Worm (Caenorhabditis elegans): Measurements from ENCODE around the gene abu-10.

Gene abu-10

ce11 chrX:3829605-3830004 is 31.6 kb downstream of the abu-10 start (continued):
- peak; percentile 10 for TF ChIP-seq tbp1 (GFP tag; optimal IDR thresholded peaks at IDR 0.05)
- TF ChIP-seq pha-4 (tag; optimal IDR thresholded peaks at IDR 0.05) = peak; percentile 34
- no peak for TF ChIP-seq bed-1 (GFP tag; IDR thresholded peaks at IDR 0.05)
- TF ChIP-seq akir-1 (GFP tag; optimal IDR thresholded peaks at IDR 0.05) = no peak
- TF ChIP-seq dox-1 (GFP tag; IDR thresholded peaks at IDR 0.05) = 0 out of 2 replicates have a peak, but pooled peaks have one; percentile 16
- TF ChIP-seq cebp-1 (GFP tag; IDR thresholded peaks at IDR 0.05) = no peak
- peak; percentile 20 for TF ChIP-seq cebp-1 (tag; optimal IDR thresholded peaks at IDR 0.05)
- no peak for TF ChIP-seq nhr-27 (tag; optimal IDR thresholded peaks at IDR 0.05)
- TF ChIP-seq mcd-1 (GFP tag; IDR thresholded peaks at IDR 0.05) = no peak
- no peak for TF ChIP-seq D2030.7 (GFP tag; IDR thresholded peaks at IDR 0.05)
- TF ChIP-seq ets-4 (GFP tag; optimal IDR thresholded peaks at IDR 0.05) = peak; percentile 9
- no peak for TF ChIP-seq F49E8.2 (tag; optimal IDR thresholded peaks at IDR 0.05; ENCODE audit: insufficient read depth)
- TF ChIP-seq madf-8 (GFP tag; conservative IDR thresholded peaks at IDR 0.05) = no peak
- no peak for TF ChIP-seq aptf-3 (GFP tag; IDR thresholded peaks at IDR 0.05)
- TF ChIP-seq F57A8.1 (GFP tag; optimal IDR thresholded peaks at IDR 0.05) = no peak
- TF ChIP-seq snpc-1.3 (tag; optimal IDR thresholded peaks at IDR 0.05; ENCODE audit: insufficient read depth) = no peak
- TF ChIP-seq ceh-100 (GFP tag; IDR thresholded peaks at IDR 0.05) = no peak
- TF ChIP-seq K12H6.12 (tag; optimal IDR thresholded peaks at IDR 0.05) = no peak
- TF ChIP-seq lsy-27 (tag; optimal IDR thresholded peaks at IDR 0.05; ENCODE audit: borderline replicate concordance, insufficient read depth) = no peak
- no peak for TF ChIP-seq ZK185.1 (tag; optimal IDR thresholded peaks at IDR 0.05; ENCODE audit: poor library complexity, severe bottlenecking)
- no peak for TF ChIP-seq mxl-1 (tag; optimal IDR thresholded peaks at IDR 0.05)
- no peak for TF ChIP-seq B0019.2 (GFP tag; conservative IDR thresholded peaks at IDR 0.05)
- no peak for TF ChIP-seq Y56A3A.18 (GFP tag; IDR thresholded peaks at IDR 0.05)
- no peak for TF ChIP-seq F52B5.7 (tag; optimal IDR thresholded peaks at IDR 0.05)
- no peak for TF ChIP-seq nhr-179 (tag; optimal IDR thresholded peaks at IDR 0.05)
- no peak for TF ChIP-seq ceh-79 (tag; optimal IDR thresholded peaks at IDR 0.05)

DNA sequence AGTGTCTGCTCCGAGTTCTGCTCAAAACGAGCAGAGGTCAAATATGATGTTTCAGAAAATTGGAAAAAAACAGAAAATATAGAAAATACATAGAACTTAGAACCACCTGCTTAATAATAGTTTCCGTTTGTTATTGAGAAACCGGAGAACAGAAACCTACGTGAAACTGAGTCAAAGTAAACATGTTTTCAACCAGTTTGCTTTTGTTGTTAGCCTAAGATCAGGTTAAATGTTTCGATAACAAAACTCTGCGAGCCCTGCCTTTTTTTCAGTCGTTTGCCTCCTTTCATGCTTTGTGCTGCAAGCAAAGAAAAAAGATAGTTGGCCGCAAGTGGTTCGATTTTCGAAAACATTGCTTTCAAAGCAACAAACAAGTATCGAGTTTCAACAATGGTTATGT is 32.9 kb downstream of the abu-10 start:
- TF ChIP-seq hsf-1 (GFP tag; IDR thresholded peaks at IDR 0.05) (no peak), ztf-3 (GFP tag; optimal IDR thresholded peaks at IDR 0.05) (no peak), attf-6 (GFP tag; IDR thresholded peaks at IDR 0.05) (no peak), F49E8.2 (tag; optimal IDR thresholded peaks at IDR 0.05; ENCODE audit: insufficient read depth) (no peak), K12H6.12 (tag; optimal IDR thresholded peaks at IDR 0.05) (no peak), ztf-25 (GFP tag; IDR thresholded peaks at IDR 0.05) (no peak), chd-7 (tag; optimal IDR thresholded peaks at IDR 0.05) (no peak), tbp1 (GFP tag; optimal IDR thresholded peaks at IDR 0.05) (no peak), let-607 (tag; optimal IDR thresholded peaks at IDR 0.05) (no peak), C17E4.6 (GFP tag; IDR thresholded peaks at IDR 0.05) (no peak), pha-4 (tag; optimal IDR thresholded peaks at IDR 0.05) (no peak), ama-1 (optimal IDR thresholded peaks at IDR 0.05) (no peak), ama-1 (GFP tag; optimal IDR thresholded peaks at IDR 0.05) (no peak), sptf-2 (GFP tag; optimal IDR thresholded peaks at IDR 0.05) (no peak), tlf-1 (GFP tag; optimal IDR thresholded peaks at IDR 0.05) (no peak)
